Worm (Caenorhabditis elegans) whole organism, early embryonic: ENCODE data around the gene oac-12.

Experiments used
- B0310.2 ChIP-seq: sonication (generic microtip); optimal IDR thresholded peaks from 2 replicates; lab custom pipeline; 2016; ENCODE audit warnings: mild to moderate bottlenecking, missing genetic modification characterization, missing compliant biosample characterization
- F13C5.2 ChIP-seq: sonication (generic microtip); optimal IDR thresholded peaks from 2 replicates; lab custom pipeline; 2017; ENCODE audit warnings: mild to moderate bottlenecking, missing genetic modification characterization, inconsistent platforms, missing compliant biosample characterization
- aly-1 ChIP-seq: sonication (generic microtip); optimal IDR thresholded peaks from 2 replicates; lab custom pipeline; 2016; ENCODE audit warnings: missing genetic modification characterization, missing compliant biosample characterization
- ama-1 ChIP-seq: fragments of 150-350 bp; optimal IDR thresholded peaks from 2 replicates; lab custom pipeline; 2014
- ceh-13 ChIP-seq: fragments of 200-800 bp; sonication (Bioruptor generic); optimal IDR thresholded peaks from 2 replicates; lab custom pipeline; 2018; ENCODE audit warnings: mild to moderate bottlenecking, missing genetic modification characterization, missing compliant biosample characterization
- ceh-36 ChIP-seq: sonication (generic microtip); optimal IDR thresholded peaks from 2 replicates; lab custom pipeline; 2016; ENCODE audit warnings: missing genetic modification characterization, inconsistent platforms, missing compliant biosample characterization
- ets-7 ChIP-seq: sonication (generic microtip); optimal IDR thresholded peaks from 2 replicates; lab custom pipeline; 2016; ENCODE audit warnings: missing genotype, missing genetic modification characterization, missing compliant biosample characterization
- flt-1 ChIP-seq: fragments of 200-800 bp; sonication (Bioruptor generic); IDR thresholded peaks from 2 replicates; pipeline ENCODE4 v1.3.6; 2022; ENCODE audit warnings: missing genetic modification characterization, missing compliant biosample characterization
- hmbx-1 ChIP-seq: sonication (generic microtip); optimal IDR thresholded peaks from 2 replicates; lab custom pipeline; 2016; ENCODE audit warnings: mild to moderate bottlenecking, missing genetic modification characterization, missing compliant biosample characterization
- hmg-4 ChIP-seq: fragments of 200-800 bp; sonication (Bioruptor generic); optimal IDR thresholded peaks from 2 replicates; lab custom pipeline; 2018; ENCODE audit warnings: mild to moderate bottlenecking, missing genetic modification characterization, missing compliant biosample characterization
- hnd-1 ChIP-seq: sonication (generic microtip); optimal IDR thresholded peaks from 2 replicates; lab custom pipeline; 2016; ENCODE audit warnings: missing genetic modification characterization, missing compliant biosample characterization
- pes-1 ChIP-seq: fragments of 200-800 bp; sonication (Bioruptor generic); IDR thresholded peaks from 2 replicates; pipeline ENCODE4 v1.3.6; 2022; ENCODE audit warnings: missing genetic modification reagents, missing genetic modification characterization, missing compliant biosample characterization
- scrt-1 ChIP-seq: fragments of 200-800 bp; sonication (Bioruptor generic); IDR thresholded peaks from 2 replicates; pipeline ENCODE4 v1.3.6; 2022; ENCODE audit warnings: missing genetic modification characterization, missing compliant biosample characterization
- sea-1 ChIP-seq: fragments of 200-800 bp; sonication (Bioruptor generic); conservative IDR thresholded peaks from 2 replicates; pipeline ENCODE4 v1.3.6; 2022; ENCODE audit warnings: missing genetic modification characterization, missing compliant biosample characterization
- tbx-11 ChIP-seq: fragments of 200-800 bp; sonication (Bioruptor generic); IDR thresholded peaks from 2 replicates; pipeline ENCODE4 v1.3.6; 2022; ENCODE audit warnings: missing genetic modification characterization, missing compliant biosample characterization
- tbx-37 ChIP-seq: fragments of 200-800 bp; sonication (Bioruptor generic); conservative IDR thresholded peaks from 2 replicates; pipeline ENCODE4 v1.3.6; 2022; ENCODE audit warnings: missing genetic modification reagents, missing genetic modification characterization, missing compliant biosample characterization
- tra-4 ChIP-seq: sonication (generic microtip); optimal IDR thresholded peaks from 2 replicates; lab custom pipeline; 2017; ENCODE audit warnings: missing genetic modification characterization, missing compliant biosample characterization

oac-12 gene

DNA sequence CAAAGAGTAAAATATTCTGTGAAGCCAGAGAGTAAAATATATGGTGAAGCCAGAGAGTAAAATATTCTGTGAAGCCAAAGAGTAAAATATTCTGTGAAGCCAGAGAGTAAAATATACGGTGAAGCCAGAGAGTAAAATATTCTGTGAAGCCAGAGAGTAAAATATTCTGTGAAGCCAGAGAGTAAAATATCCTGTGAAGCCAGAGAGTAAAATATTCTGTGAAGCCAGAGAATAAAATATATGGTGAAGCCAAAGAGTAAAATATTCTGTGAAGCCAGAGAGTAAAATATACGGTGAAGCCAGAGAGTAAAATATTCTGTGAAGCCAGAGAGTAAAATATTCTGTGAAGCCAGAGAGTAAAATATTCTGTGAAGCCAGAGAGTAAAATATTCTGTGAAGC, 1.2 kb upstream of the oac-12 start:
- TF ChIP-seq tbx-37 (GFP tag; lab: Robert Waterston, UW): peak; percentile 40; the same call in 1 of the 2 replicates

- TF ChIP-seq scrt-1 (GFP tag; lab: Robert Waterston, UW): no peak
- TF ChIP-seq ceh-36 (tag; lab: Kevin White, UChicago): no peak
- no peak for TF ChIP-seq pes-1
- TF ChIP-seq flt-1 (GFP tag; lab: Robert Waterston, UW): no peak
- no peak for TF ChIP-seq hmbx-1 (tag; lab: Kevin White, UChicago)
- TF ChIP-seq B0310.2 (tag; lab: Kevin White, UChicago): no peak
- TF ChIP-seq F13C5.2 (tag; lab: Kevin White, UChicago): no peak
- no peak for TF ChIP-seq ceh-13 (GFP tag; lab: Kevin White, UChicago)
- TF ChIP-seq ama-1 (lab: Kevin White, UChicago): no peak
- TF ChIP-seq tbx-37 (GFP tag; lab: Robert Waterston, UW): no peak
- TF ChIP-seq ets-7 (tag; lab: Kevin White, UChicago): no peak
- no peak for TF ChIP-seq tra-4 (tag; lab: Kevin White, UChicago)
- TF ChIP-seq sea-1: no peak
- no peak for TF ChIP-seq tbx-11
- no peak for TF ChIP-seq hmg-4 (GFP tag; lab: Kevin White, UChicago)
- TF ChIP-seq aly-1 (tag; lab: Kevin White, UChicago): no peak
- TF ChIP-seq hnd-1 (tag; lab: Kevin White, UChicago): no peak
Measured at ce11 chrV:4330820-4331219, 1.5 kb downstream of the oac-12 start.

- no peak for TF ChIP-seq hmbx-1 (tag; lab: Kevin White, UChicago)
- TF ChIP-seq ceh-13 (GFP tag; lab: Kevin White, UChicago): no peak
- TF ChIP-seq hnd-1 (tag; lab: Kevin White, UChicago): no peak
- TF ChIP-seq ets-7 (tag; lab: Kevin White, UChicago): no peak
Measured at ce11 chrV:4326841-4327240, 5.5 kb downstream of the oac-12 start, which contains the start of gene D2063.1. Gene D2063.1 (plus strand): TSS chrV:4327121.

ce11 chrV:4325415-4325814, 6.9 kb downstream of the oac-12 start, which contains the start of gene nhr-125:
Gene nhr-125 (minus strand): TSS chrV:4325515.
- no peak for TF ChIP-seq F13C5.2 (tag; lab: Kevin White, UChicago)
- no peak for TF ChIP-seq ets-7 (tag; lab: Kevin White, UChicago)
- TF ChIP-seq pes-1: no peak
- TF ChIP-seq tra-4 (tag; lab: Kevin White, UChicago): no peak
- no peak for TF ChIP-seq hmbx-1 (tag; lab: Kevin White, UChicago)
- TF ChIP-seq tbx-11: no peak
- no peak for TF ChIP-seq scrt-1 (GFP tag; lab: Robert Waterston, UW)
- no peak for TF ChIP-seq flt-1 (GFP tag; lab: Robert Waterston, UW)

- TF ChIP-seq tbx-37 (GFP tag; lab: Robert Waterston, UW) (no peak), ets-7 (tag; lab: Kevin White, UChicago) (no peak), sea-1 (no peak), scrt-1 (GFP tag; lab: Robert Waterston, UW) (no peak), ceh-36 (tag; lab: Kevin White, UChicago) (no peak), hmbx-1 (tag; lab: Kevin White, UChicago) (no peak), aly-1 (tag; lab: Kevin White, UChicago) (no peak)
Measured at ce11 chrV:4322706-4323105, 9.6 kb downstream of the oac-12 start, which contains the start of gene R02D1.2. Gene R02D1.2 (minus strand): TSS chrV:4322806.

DNA sequence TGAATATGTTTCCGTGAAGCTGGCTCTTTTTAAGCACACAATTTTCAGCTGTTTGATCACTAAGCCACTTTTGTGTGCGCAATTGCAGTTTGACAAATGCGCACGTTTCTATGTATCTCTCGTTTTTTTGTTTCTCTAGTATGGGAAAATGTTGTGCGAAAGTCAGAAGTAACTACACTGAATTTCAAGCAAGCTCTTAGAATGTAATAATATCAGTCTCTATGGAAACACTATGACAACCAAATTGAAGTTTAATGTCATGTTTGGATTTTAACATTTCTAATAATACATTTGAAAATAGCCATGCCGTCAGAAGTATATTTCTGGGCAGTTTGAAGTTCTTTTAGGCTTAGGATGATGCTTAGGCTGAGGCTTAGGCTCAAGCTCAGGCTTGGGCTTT, 12.5 kb downstream of the oac-12 start, which contains the start of gene ZC132.9:
TSS of gene ZC132.9 (minus strand) at position 101 of the 400 bp plus-strand sequence.
- TF ChIP-seq F13C5.2 (tag; lab: Kevin White, UChicago): no peak
- no peak for TF ChIP-seq flt-1 (GFP tag; lab: Robert Waterston, UW)
- no peak for TF ChIP-seq sea-1
- TF ChIP-seq ama-1 (lab: Kevin White, UChicago): no peak
- no peak for TF ChIP-seq tbx-37 (GFP tag; lab: Robert Waterston, UW)
- TF ChIP-seq hmbx-1 (tag; lab: Kevin White, UChicago): no peak
- TF ChIP-seq pes-1: no peak
- TF ChIP-seq ets-7 (tag; lab: Kevin White, UChicago): no peak
- TF ChIP-seq hmg-4 (GFP tag; lab: Kevin White, UChicago): no peak
- no peak for TF ChIP-seq hnd-1 (tag; lab: Kevin White, UChicago)
- TF ChIP-seq ceh-36 (tag; lab: Kevin White, UChicago): no peak
- TF ChIP-seq scrt-1 (GFP tag; lab: Robert Waterston, UW): no peak
- no peak for TF ChIP-seq aly-1 (tag; lab: Kevin White, UChicago)
- TF ChIP-seq tbx-11: no peak
- no peak for TF ChIP-seq B0310.2 (tag; lab: Kevin White, UChicago)
- TF ChIP-seq tra-4 (tag; lab: Kevin White, UChicago): no peak

ce11 chrV:4315057-4315456, 17.3 kb downstream of the oac-12 start, which contains the start of gene srh-192:
Gene srh-192 (minus strand): TSS chrV:4315157.
- TF ChIP-seq flt-1 (GFP tag; lab: Robert Waterston, UW) (no peak), hmg-4 (GFP tag; lab: Kevin White, UChicago) (no peak), aly-1 (tag; lab: Kevin White, UChicago) (no peak), hnd-1 (tag; lab: Kevin White, UChicago) (no peak), sea-1 (no peak), tbx-11 (no peak), B0310.2 (tag; lab: Kevin White, UChicago) (no peak), ets-7 (tag; lab: Kevin White, UChicago) (no peak), tra-4 (tag; lab: Kevin White, UChicago) (no peak), F13C5.2 (tag; lab: Kevin White, UChicago) (no peak), ceh-13 (GFP tag; lab: Kevin White, UChicago) (no peak), ama-1 (lab: Kevin White, UChicago) (no peak), hmbx-1 (tag; lab: Kevin White, UChicago) (no peak), ceh-36 (tag; lab: Kevin White, UChicago) (no peak), scrt-1 (GFP tag; lab: Robert Waterston, UW) (no peak), pes-1 (no peak), tbx-37 (GFP tag; lab: Robert Waterston, UW) (no peak)
